Fruit fly (Drosophila melanogaster): ENCODE data around the gene Rpt3.
A peak's percentile ranks its signal among the peaks of the same experiment; 100 is the strongest.

The Rpt3 gene

dm6 chrX:11128828-11129227 lies 3.9 kb downstream of the Rpt3 start, which contains the start of gene SrpRalpha (continued):
- TF ChIP-seq CG2129 (GFP tag; IDR thresholded peaks at IDR 0.05; ENCODE audit: partially characterized antibody) (no peak), HLH4C (GFP tag; IDR thresholded peaks at IDR 0.05; ENCODE audit: partially characterized antibody) (peak; percentile 57; the same call in 2 of the 3 replicates), CG12299 (tag; optimal IDR thresholded peaks at IDR 0.05) (no peak), Drgx (GFP tag; IDR thresholded peaks at IDR 0.05) (no peak), tup (GFP tag; optimal IDR thresholded peaks at IDR 0.05) (no peak), CG11504 (tag; optimal IDR thresholded peaks at IDR 0.05) (no peak), Asciz (GFP tag; optimal IDR thresholded peaks at IDR 0.05) (no peak), knrl (GFP tag; IDR thresholded peaks at IDR 0.05; ENCODE audit: partially characterized antibody) (peak; percentile 35; the same call in 1 of the 3 replicates), CG14965 (GFP tag; optimal IDR thresholded peaks at IDR 0.05; ENCODE audit: borderline replicate concordance) (no peak), dati (GFP tag; IDR thresholded peaks at IDR 0.05) (no peak), Dfd (GFP tag; optimal IDR thresholded peaks at IDR 0.05) (no peak), Nf-YB (GFP tag; optimal IDR thresholded peaks at IDR 0.05) (no peak), Neu2 (GFP tag; optimal IDR thresholded peaks at IDR 0.05; ENCODE audit: borderline replicate concordance) (no peak), Gug (GFP tag; IDR thresholded peaks at IDR 0.05) (no peak), prd (optimal IDR thresholded peaks at IDR 0.05) (no peak), prd (GFP tag; IDR thresholded peaks at IDR 0.05) (no peak), ash1 (GFP tag; optimal IDR thresholded peaks at IDR 0.05) (no peak), Myb (GFP tag; optimal IDR thresholded peaks at IDR 0.05) (peak; percentile 93), CG7357 (GFP tag; IDR thresholded peaks at IDR 0.05) (no peak), tin (GFP tag; optimal IDR thresholded peaks at IDR 0.05) (no peak), CG30403 (GFP tag; optimal IDR thresholded peaks at IDR 0.05) (no peak), CG18262 (tag; optimal IDR thresholded peaks at IDR 0.05) (no peak), Tbp (GFP tag; optimal IDR thresholded peaks at IDR 0.05) (no peak), Ptx1 (GFP tag; IDR thresholded peaks at IDR 0.05) (no peak), CG13894 (tag; optimal IDR thresholded peaks at IDR 0.05) (no peak), HLH3B (GFP tag; IDR thresholded peaks at IDR 0.05) (no peak), CG17359 (tag; optimal IDR thresholded peaks at IDR 0.05) (peak; percentile 14), amos (GFP tag; IDR thresholded peaks at IDR 0.05; ENCODE audit: partially characterized antibody) (peak; percentile 28; the same call in 1 of the 2 replicates), CG8359 (GFP tag; optimal IDR thresholded peaks at IDR 0.05; ENCODE audit: borderline replicate concordance) (no peak), Jarid2 (GFP tag; optimal IDR thresholded peaks at IDR 0.05) (no peak), bbx (GFP tag; IDR thresholded peaks at IDR 0.05; ENCODE audit: partially characterized antibody) (peak; percentile 61; the same call in 1 of the 2 replicates), CG34224 (GFP tag; IDR thresholded peaks at IDR 0.05; ENCODE audit: partially characterized antibody) (no peak), CG8478 (optimal IDR thresholded peaks at IDR 0.05) (no peak), CG8388 (GFP tag; optimal IDR thresholded peaks at IDR 0.05) (no peak), Blimp-1 (GFP tag; optimal IDR thresholded peaks at IDR 0.05) (no peak), ara (GFP tag; IDR thresholded peaks at IDR 0.05) (no peak), zen2 (GFP tag; IDR thresholded peaks at IDR 0.05; ENCODE audit: partially characterized antibody) (peak; percentile 5; the same call in 2 of the 3 replicates), Opbp (GFP tag; IDR thresholded peaks at IDR 0.05; ENCODE audit: partially characterized antibody) (peak; percentile 66; the same call in 2 of the 3 replicates), so (GFP tag; IDR thresholded peaks at IDR 0.05) (0 out of 3 replicates have a peak, but pooled peaks have one; percentile 24), Ada2b (GFP tag; IDR thresholded peaks at IDR 0.05) (no peak), CG6683 (GFP tag; optimal IDR thresholded peaks at IDR 0.05) (no peak), CG13424 (tag; optimal IDR thresholded peaks at IDR 0.05) (no peak), HmgD (GFP tag; optimal IDR thresholded peaks at IDR 0.05) (no peak), CoRest (tag; optimal IDR thresholded peaks at IDR 0.05) (no peak), CG1647 (GFP tag; optimal IDR thresholded peaks at IDR 0.05) (no peak), CG15479 (GFP tag; optimal IDR thresholded peaks at IDR 0.05) (no peak), Meics (GFP tag; optimal IDR thresholded peaks at IDR 0.05) (no peak), CG14050 (GFP tag; IDR thresholded peaks at IDR 0.05) (no peak), CG17912 (GFP tag; optimal IDR thresholded peaks at IDR 0.05) (no peak), CG1602 (GFP tag; optimal IDR thresholded peaks at IDR 0.05) (no peak)
